Fruit fly (Drosophila melanogaster) whole organism, wandering third instar larva: ENCODE measurements around the gene Idh3b.

Experiments
- Dif ChIP-seq: fragments of 200-275, 200-300 bp; sonication (Bioruptor generic); optimal IDR thresholded peaks from 2 replicates; lab custom pipeline; 2018; ENCODE audit warnings: missing biosample characterization, missing genetic modification characterization; ENCODE audit not compliant: partially characterized antibody
- Jra ChIP-seq: sonication (Bioruptor generic); optimal IDR thresholded peaks from 2 replicates; lab custom pipeline; 2016; ENCODE audit warnings: missing biosample characterization, missing genetic modification characterization

DNA sequence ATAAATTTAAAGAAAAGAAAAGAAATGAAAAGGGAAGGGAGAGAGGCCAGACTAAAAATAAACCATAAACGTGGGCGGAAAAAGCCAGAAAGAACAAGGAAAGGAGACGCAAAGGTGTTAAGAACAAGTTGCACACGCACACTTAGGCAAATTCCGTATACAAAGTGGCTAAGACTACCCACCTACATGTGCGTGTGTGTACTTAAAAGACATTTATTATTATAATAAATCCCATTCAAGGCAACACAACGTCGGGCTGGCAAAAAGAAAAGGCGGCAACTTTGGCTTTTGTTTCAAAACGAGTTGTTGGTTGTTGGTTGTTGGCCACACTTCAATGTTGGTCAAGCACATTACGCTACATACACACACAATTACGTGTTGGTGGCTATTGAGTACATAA lies 33.1 kb upstream of the Idh3b start:
- TF ChIP-seq Dif (GFP tag; lab: Kevin White, UChicago) (no peak), Jra (GFP tag; lab: Kevin White, UChicago) (no peak)
